Worm (Caenorhabditis elegans) whole organism, midembryonic: ENCODE results near the gene mltn-5.
"Not testable (repeated sequence)": the region's sequence is repeated elsewhere in the genome, so short reads cannot be mapped to it uniquely, and the experiment has no call there.

Experiments used
- cog-1 ChIP-seq: sonication (generic microtip); optimal IDR thresholded peaks from 2 replicates; lab custom pipeline; 2016; ENCODE audit warnings: missing genetic modification characterization, missing compliant biosample characterization
- flt-1 ChIP-seq: fragments of 200-800 bp; sonication (Bioruptor generic); IDR thresholded peaks from 2 replicates; pipeline ENCODE4 v1.3.6; 2022; ENCODE audit warnings: missing genetic modification characterization, missing compliant biosample characterization
- klf-2 ChIP-seq: fragments of 200-800 bp; sonication (Bioruptor generic); conservative IDR thresholded peaks from 2 replicates; pipeline ENCODE4 v1.3.6; 2022; ENCODE audit warnings: missing genetic modification reagents, missing genetic modification characterization, missing compliant biosample characterization
- med-1 ChIP-seq: sonication (generic microtip); optimal IDR thresholded peaks from 2 replicates; lab custom pipeline; 2017; ENCODE audit warnings: missing genetic modification characterization, mild to moderate bottlenecking, missing compliant biosample characterization, antibody characterized with exemption, missing genetic modification reagents; ENCODE audit not compliant: insufficient read depth
- ref-1 ChIP-seq: fragments of 200-800 bp; sonication (Bioruptor generic); conservative IDR thresholded peaks from 2 replicates; pipeline ENCODE4 v1.3.6; 2022; ENCODE audit warnings: missing genetic modification reagents, missing genetic modification characterization, missing compliant biosample characterization
- ztf-23 ChIP-seq: fragments of 200-800 bp; sonication (Bioruptor generic); IDR thresholded peaks from 2 replicates; pipeline ENCODE4 v1.3.6; 2022; ENCODE audit warnings: missing genetic modification reagents, missing genetic modification characterization, missing compliant biosample characterization
- ztf-29 ChIP-seq: fragments of 200-800 bp; sonication (Bioruptor generic); IDR thresholded peaks from 2 replicates; pipeline ENCODE4 v1.3.6; 2022; ENCODE audit warnings: missing genetic modification reagents, missing genetic modification characterization, missing compliant biosample characterization

DNA sequence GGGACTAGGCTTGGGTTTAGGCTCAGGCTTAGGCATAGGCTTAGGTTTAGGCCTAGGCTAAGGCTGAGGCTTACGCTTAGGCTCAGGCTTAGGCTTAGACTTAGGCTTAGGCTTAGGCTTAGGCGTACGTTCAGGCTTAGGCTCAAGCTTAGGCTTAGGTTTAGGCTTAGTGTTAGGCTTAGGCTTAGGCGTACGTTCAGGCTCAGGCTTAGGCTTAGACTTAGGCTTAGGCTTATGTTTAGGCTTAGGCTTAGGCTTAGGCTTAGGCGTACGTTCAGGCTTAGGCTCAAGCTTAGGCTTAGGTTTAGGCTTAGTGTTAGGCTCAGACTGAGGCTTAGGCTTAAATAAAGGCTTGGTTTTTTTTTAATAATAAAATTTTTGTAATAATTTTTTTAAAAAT lies 19.5 kb upstream of the mltn-5 start:
- TF ChIP-seq med-1 (GFP tag; lab: Kevin White, UChicago); cog-1 (tag; lab: Kevin White, UChicago); klf-2 (GFP tag; lab: Robert Waterston, UW); ref-1 (GFP tag; lab: Robert Waterston, UW); ztf-23; ztf-29; flt-1 (GFP tag; lab: Robert Waterston, UW): not testable (repeated sequence)
